Worm (Caenorhabditis elegans) whole organism, L4 larva: ENCODE measurements around the gene F38E9.4.

Experiments
- F49E8.2 ChIP-seq: sonication (generic microtip); optimal IDR thresholded peaks from 2 replicates; lab custom pipeline; 2016; ENCODE audit warnings: missing compliant biosample characterization, mild to moderate bottlenecking, missing genetic modification characterization, borderline replicate concordance
- ceh-20 ChIP-seq: fragments of 200-800 bp; sonication (Bioruptor generic); IDR thresholded peaks from 2 replicates; pipeline ENCODE4 v1.3.6; 2022; ENCODE audit warnings: missing genetic modification reagents, missing genetic modification characterization, missing compliant biosample characterization
- ceh-28 ChIP-seq: fragments of 150-350 bp; optimal IDR thresholded peaks from 2 replicates; lab custom pipeline; 2014; ENCODE audit warnings: missing biosample characterization, missing genetic modification reagents, missing genetic modification characterization
- ceh-32 ChIP-seq: sonication (generic microtip); optimal IDR thresholded peaks from 2 replicates; lab custom pipeline; 2016; ENCODE audit warnings: mild to moderate bottlenecking, missing genetic modification characterization, missing compliant biosample characterization; ENCODE audit not compliant: poor library complexity
- daf-12 ChIP-seq: fragments of 150-350 bp; optimal IDR thresholded peaks from 2 replicates; lab custom pipeline; 2014; ENCODE audit warnings: missing biosample characterization, missing genetic modification reagents, missing genetic modification characterization
- dpl-1 ChIP-seq: fragments of 150-350 bp; optimal IDR thresholded peaks from 2 replicates; lab custom pipeline; 2014; ENCODE audit warnings: missing biosample characterization, missing genetic modification reagents, missing genetic modification characterization
- lir-3 ChIP-seq: sonication (generic microtip); optimal IDR thresholded peaks from 2 replicates; lab custom pipeline; 2016; ENCODE audit warnings: mild to moderate bottlenecking, missing genetic modification characterization, missing compliant biosample characterization
- mdl-1 ChIP-seq, 2 experiments: fragments of 150-350 bp in 1 of 2; sonication (generic microtip) in 1 of 2; optimal IDR thresholded peaks; 2 replicates each; lab custom pipeline; 2014 to 2017; ENCODE audit warnings: missing biosample characterization in 2 of 2, missing genetic modification characterization in 2 of 2
- mep-1 ChIP-seq: fragments of 150-350 bp; sonication (generic microtip); optimal IDR thresholded peaks from 3 replicates; lab custom pipeline; 2014; ENCODE audit warnings: missing biosample characterization, missing genetic modification characterization
- nhr-10 ChIP-seq: fragments of 150-350 bp; optimal IDR thresholded peaks from 2 replicates; lab custom pipeline; 2014; ENCODE audit warnings: missing biosample characterization, missing genetic modification characterization
- nhr-77 ChIP-seq: fragments of 150-350 bp; optimal IDR thresholded peaks from 2 replicates; lab custom pipeline; 2014; ENCODE audit warnings: missing biosample characterization, missing genetic modification characterization
- pqm-1 ChIP-seq: sonication (generic microtip); optimal IDR thresholded peaks from 2 replicates; lab custom pipeline; 2017; ENCODE audit warnings: missing biosample characterization, missing genetic modification characterization
- unc-130 ChIP-seq: sonication (generic microtip); optimal IDR thresholded peaks from 2 replicates; lab custom pipeline; 2016; ENCODE audit warnings: missing genetic modification reagents, missing genetic modification characterization, missing compliant biosample characterization

DNA sequence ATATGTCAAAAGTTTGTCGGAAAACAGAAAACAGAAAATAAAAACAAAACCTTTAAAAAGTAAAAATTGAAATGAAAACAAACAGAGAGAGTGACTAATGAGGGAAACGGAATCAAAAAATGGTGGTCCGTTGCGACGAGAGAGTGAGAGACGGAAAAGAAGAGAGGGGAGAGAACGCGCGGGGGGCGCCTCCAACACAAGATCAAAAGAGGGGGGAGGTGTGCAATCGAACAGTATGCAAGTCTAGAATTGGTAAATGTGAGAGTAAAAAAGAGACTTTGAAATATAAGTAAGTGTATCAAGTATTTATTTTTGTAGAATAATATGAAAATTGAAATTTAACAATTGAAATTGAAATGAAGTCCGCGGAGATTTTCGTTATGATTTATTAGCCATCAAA is 33.3 kb upstream of the F38E9.4 start:
- TF ChIP-seq ceh-32 (no peak), F49E8.2 (tag; lab: Kevin White, UChicago) (no peak), mep-1 (tag; lab: Kevin White, UChicago) (no peak), dpl-1 (GFP tag; lab: Kevin White, UChicago) (no peak), daf-12 (tag; lab: Kevin White, UChicago) (no peak), ceh-20 (GFP tag; lab: Robert Waterston, UW) (no peak), nhr-10 (tag; lab: Kevin White, UChicago) (no peak), lir-3 (no peak), mdl-1 (tag; optimal IDR thresholded peaks at IDR 0.05; lab: Kevin White, UChicago) (no peak), unc-130 (no peak), pqm-1 (tag; lab: Kevin White, UChicago) (no peak), ceh-28 (tag; lab: Kevin White, UChicago) (no peak), nhr-77 (tag; lab: Kevin White, UChicago) (no peak)
